Worm (Caenorhabditis elegans) whole organism, L3 larva: ENCODE results near the gene Y37D8A.26.

ENCODE experiments used
- ceh-82 ChIP-seq: fragments of 150-350 bp; optimal IDR thresholded peaks from 2 replicates; lab custom pipeline; 2014; ENCODE audit warnings: missing biosample characterization, missing genetic modification characterization
- egl-27 ChIP-seq: sonication (generic microtip); optimal IDR thresholded peaks from 4 replicates; lab custom pipeline; 2017; ENCODE audit warnings: missing biosample characterization, missing genetic modification reagents, missing genetic modification characterization
- fkh-10 ChIP-seq: sonication (generic microtip); optimal IDR thresholded peaks from 2 replicates; lab custom pipeline; 2017; ENCODE audit warnings: missing biosample characterization, missing genetic modification reagents, missing genetic modification characterization
- lin-15B ChIP-seq: fragments of 150-350 bp; optimal IDR thresholded peaks from 2 replicates; lab custom pipeline; 2014; ENCODE audit warnings: missing biosample characterization, missing genetic modification characterization
- lin-39 ChIP-seq: fragments of 150-350 bp; optimal IDR thresholded peaks from 2 replicates; lab custom pipeline; 2018; ENCODE audit warnings: missing biosample characterization, missing genetic modification reagents, missing genetic modification characterization
- nhr-11 ChIP-seq: fragments of 150-350 bp; optimal IDR thresholded peaks from 2 replicates; lab custom pipeline; 2014; ENCODE audit warnings: missing biosample characterization, missing genetic modification characterization
- nhr-25 ChIP-seq: sonication (generic microtip); optimal IDR thresholded peaks from 2 replicates; lab custom pipeline; 2017; ENCODE audit warnings: missing biosample characterization, missing genetic modification characterization
- pha-4 ChIP-seq: fragments of 150-350 bp; optimal IDR thresholded peaks from 2 replicates; lab custom pipeline; 2014; ENCODE audit warnings: missing biosample characterization, missing genetic modification reagents, missing genetic modification characterization
- pqm-1 ChIP-seq: fragments of 150-350 bp; optimal IDR thresholded peaks from 2 replicates; lab custom pipeline; 2017; ENCODE audit warnings: missing biosample characterization, missing genetic modification characterization, inconsistent platforms

- TF ChIP-seq nhr-25 (no peak), pha-4 (tag; lab: Kevin White, UChicago) (no peak), fkh-10 (GFP tag; lab: Kevin White, UChicago) (no peak), lin-39 (tag; lab: Kevin White, UChicago) (no peak), nhr-11 (tag; lab: Kevin White, UChicago) (no peak), egl-27 (tag; lab: Kevin White, UChicago) (no peak), pqm-1 (no peak), ceh-82 (tag; lab: Kevin White, UChicago) (no peak), lin-15B (tag; lab: Kevin White, UChicago) (no peak)
Measured at ce11 chrIII:12880704-12881103, 24.2 kb upstream of the Y37D8A.26 start.
